Worm (Caenorhabditis elegans): ENCODE data around the gene dur-1.

ce11 chrIV:9977602-9978172 is 49.7 kb upstream of the dur-1 start, which contains the start of gene dhp-2:
- no peak for TF ChIP-seq flt-1 (GFP tag; IDR thresholded peaks at IDR 0.05)
- no peak for TF ChIP-seq ref-1 (GFP tag; conservative IDR thresholded peaks at IDR 0.05)
- TF ChIP-seq tab-1 (GFP tag; IDR thresholded peaks at IDR 0.05): no peak
- no peak for TF ChIP-seq klf-2 (GFP tag; conservative IDR thresholded peaks at IDR 0.05)
- TF ChIP-seq cog-1 (tag; optimal IDR thresholded peaks at IDR 0.05): no peak
- no peak for TF ChIP-seq ztf-23 (GFP tag; IDR thresholded peaks at IDR 0.05)
- no peak for TF ChIP-seq ztf-29 (GFP tag; IDR thresholded peaks at IDR 0.05)
- no peak for TF ChIP-seq med-1 (GFP tag; optimal IDR thresholded peaks at IDR 0.05; ENCODE audit: insufficient read depth)
- no peak for TF ChIP-seq T22C8.4 (GFP tag; IDR thresholded peaks at IDR 0.05)

All from whole organism, midembryonic.